Worm (Caenorhabditis elegans) whole organism, L2 larva: Measurements from ENCODE around the gene sru-1.

ENCODE experiments used
- C34F6.9 ChIP-seq: fragments of 150-350 bp; optimal IDR thresholded peaks from 2 replicates; lab custom pipeline; 2014; ENCODE audit warnings: missing biosample characterization, missing genetic modification characterization
- F13H6.1 ChIP-seq: sonication (generic microtip); optimal IDR thresholded peaks from 2 replicates; lab custom pipeline; 2016; ENCODE audit warnings: missing genetic modification characterization, missing compliant biosample characterization
- Y55F3AM.14 ChIP-seq: fragments of 200-800 bp; sonication (Bioruptor generic); optimal IDR thresholded peaks from 2 replicates; lab custom pipeline; 2018; ENCODE audit warnings: mild to moderate bottlenecking, missing genetic modification characterization, missing compliant biosample characterization
- blmp-1 ChIP-seq: sonication (generic microtip); optimal IDR thresholded peaks from 2 replicates; lab custom pipeline; 2017; ENCODE audit warnings: missing genetic modification characterization, mild to moderate bottlenecking, missing compliant biosample characterization, antibody characterized with exemption, moderate library complexity; ENCODE audit not compliant: insufficient read depth
- ceh-82 ChIP-seq: fragments of 150-350 bp; optimal IDR thresholded peaks from 2 replicates; lab custom pipeline; 2014; ENCODE audit warnings: missing biosample characterization, missing genetic modification characterization
- crh-2 ChIP-seq: sonication (generic microtip); optimal IDR thresholded peaks from 2 replicates; lab custom pipeline; 2017; ENCODE audit warnings: missing biosample characterization, missing genetic modification characterization
- egl-27 ChIP-seq: sonication (generic microtip); optimal IDR thresholded peaks from 3 replicates; lab custom pipeline; 2017; ENCODE audit warnings: missing biosample characterization, missing genetic modification reagents, missing genetic modification characterization
- fos-1 ChIP-seq: fragments of 150-350 bp; optimal IDR thresholded peaks from 2 replicates; lab custom pipeline; 2014; ENCODE audit warnings: missing biosample characterization, missing genetic modification characterization
- lin-11 ChIP-seq: fragments of 150-350 bp; sonication (generic microtip); optimal IDR thresholded peaks from 2 replicates; lab custom pipeline; 2014; ENCODE audit warnings: missing biosample characterization, missing genetic modification characterization, inconsistent platforms, mixed read lengths
- lin-39 ChIP-seq: fragments of 150-350 bp; optimal IDR thresholded peaks from 2 replicates; lab custom pipeline; 2014; ENCODE audit warnings: missing biosample characterization, missing genetic modification reagents, missing genetic modification characterization
- lsy-2 ChIP-seq, 2 experiments: fragments of 150-350 bp in 1 of 2; sonication (generic microtip) in 1 of 2; optimal IDR thresholded peaks; 2 replicates each; lab custom pipeline; 2014 to 2017; ENCODE audit warnings: missing biosample characterization in 2 of 2, missing genetic modification characterization in 2 of 2
- mbf-1 ChIP-seq: sonication (generic microtip); optimal IDR thresholded peaks from 2 replicates; lab custom pipeline; 2017; ENCODE audit warnings: missing biosample characterization, missing genetic modification characterization
- nhr-10 ChIP-seq: sonication (generic microtip); optimal IDR thresholded peaks from 2 replicates; lab custom pipeline; 2017; ENCODE audit warnings: missing biosample characterization, missing genetic modification characterization
- nhr-11 ChIP-seq: fragments of 150-350 bp; optimal IDR thresholded peaks from 2 replicates; lab custom pipeline; 2014; ENCODE audit warnings: missing biosample characterization, missing genetic modification characterization
- nhr-129 ChIP-seq: fragments of 150-350 bp; optimal IDR thresholded peaks from 2 replicates; lab custom pipeline; 2014; ENCODE audit warnings: missing biosample characterization, missing genetic modification characterization
- nhr-21 ChIP-seq: fragments of 150-350 bp; optimal IDR thresholded peaks from 2 replicates; lab custom pipeline; 2014; ENCODE audit warnings: missing biosample characterization, missing genetic modification characterization
- nhr-25 ChIP-seq: fragments of 150-350 bp; sonication (generic microtip); optimal IDR thresholded peaks from 3 replicates; lab custom pipeline; 2014; ENCODE audit warnings: missing biosample characterization, missing genetic modification characterization
- nhr-6 ChIP-seq: fragments of 150-350 bp; optimal IDR thresholded peaks from 2 replicates; lab custom pipeline; 2014; ENCODE audit warnings: missing biosample characterization, missing genetic modification characterization
- peb-1 ChIP-seq: fragments of 150-350 bp; optimal IDR thresholded peaks from 2 replicates; lab custom pipeline; 2014; ENCODE audit warnings: missing biosample characterization, missing genetic modification characterization
- skn-1 ChIP-seq: sonication (generic microtip); optimal IDR thresholded peaks from 2 replicates; lab custom pipeline; 2017; ENCODE audit warnings: missing biosample characterization, missing genetic modification characterization
- sma-3 ChIP-seq: sonication (generic microtip); optimal IDR thresholded peaks from 2 replicates; lab custom pipeline; 2016; ENCODE audit warnings: missing genetic modification reagents, missing genetic modification characterization, missing compliant biosample characterization
- sma-9 ChIP-seq, 2 experiments: fragments of 150-350 bp in 1 of 2; sonication (generic microtip) in 1 of 2; optimal IDR thresholded peaks; 2 replicates each; lab custom pipeline; 2014 to 2016; ENCODE audit warnings: missing genetic modification characterization in 2 of 2, mild to moderate bottlenecking in 1 of 2, missing biosample characterization in 1 of 2, missing compliant biosample characterization in 1 of 2, missing genetic modification reagents in 1 of 2, moderate library complexity in 1 of 2
- zag-1 ChIP-seq: fragments of 150-350 bp; optimal IDR thresholded peaks from 2 replicates; lab custom pipeline; 2014; ENCODE audit warnings: missing biosample characterization, missing genetic modification characterization

The sru-1 gene

DNA sequence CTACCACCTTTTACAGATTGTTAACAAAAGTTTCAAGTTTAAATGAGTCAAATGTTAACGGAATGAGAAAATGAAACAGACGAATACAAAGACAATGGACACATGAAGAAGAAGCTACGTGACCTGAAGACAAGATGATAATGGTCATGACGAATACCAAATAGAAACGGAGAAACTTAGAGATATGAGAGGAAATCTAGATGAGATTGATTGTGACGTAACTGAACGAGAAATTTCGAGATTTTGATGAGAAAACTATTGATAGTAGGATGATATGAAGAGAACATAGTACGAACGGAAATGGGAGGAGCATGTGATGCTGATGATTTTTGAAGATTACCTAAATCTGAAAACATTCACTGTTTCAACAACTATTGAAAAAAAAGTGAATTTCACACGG lies 46.7 kb downstream of the sru-1 start:
- TF ChIP-seq fos-1 (tag; lab: Kevin White, UChicago) (peak; percentile 36), lsy-2 (tag; optimal IDR thresholded peaks at IDR 0.05; lab: Kevin White, UChicago) (no peak), nhr-25 (tag; lab: Kevin White, UChicago) (peak; percentile 69), blmp-1 (tag; lab: Kevin White, UChicago) (peak; percentile 82), sma-9 (GFP tag; optimal IDR thresholded peaks at IDR 0.05; lab: Kevin White, UChicago) (peak; percentile 72), sma-9 (tag; optimal IDR thresholded peaks at IDR 0.05; lab: Kevin White, UChicago) (no peak), nhr-10 (tag; lab: Kevin White, UChicago) (no peak), nhr-11 (tag; lab: Kevin White, UChicago) (no peak), nhr-129 (peak; percentile 28), nhr-6 (no peak), skn-1 (tag; lab: Kevin White, UChicago) (no peak), nhr-21 (tag; lab: Kevin White, UChicago) (peak; percentile 70), lin-11 (no peak), C34F6.9 (tag; lab: Kevin White, UChicago) (no peak), crh-2 (tag; lab: Kevin White, UChicago) (peak; percentile 33), egl-27 (no peak), mbf-1 (tag; lab: Kevin White, UChicago) (no peak), lin-39 (no peak), peb-1 (no peak), zag-1 (tag; lab: Kevin White, UChicago) (no peak), Y55F3AM.14 (no peak), sma-3 (GFP tag; lab: Kevin White, UChicago) (peak; percentile 76)

DNA sequence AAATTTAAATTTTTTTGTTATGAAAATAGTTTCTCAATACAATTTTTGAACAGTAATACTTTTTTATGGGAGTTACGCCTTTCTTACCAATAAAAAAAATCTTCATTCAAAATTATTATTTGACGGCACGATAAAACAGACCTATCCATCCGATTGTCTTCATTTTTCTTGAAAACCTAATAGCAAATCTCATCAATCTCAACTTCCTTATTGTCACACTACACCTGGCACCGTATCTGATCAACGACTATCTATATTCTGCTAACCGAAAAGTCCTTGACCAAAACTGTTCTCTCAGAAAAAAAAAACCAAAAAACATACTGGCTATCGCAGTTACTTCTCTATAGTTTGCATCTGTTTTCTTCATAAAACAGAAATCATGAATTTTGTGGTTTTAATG lies 47.7 kb downstream of the sru-1 start:
- peak; percentile 24 for TF ChIP-seq sma-9 (GFP tag; optimal IDR thresholded peaks at IDR 0.05; lab: Kevin White, UChicago)
- TF ChIP-seq sma-9 (tag; optimal IDR thresholded peaks at IDR 0.05; lab: Kevin White, UChicago): no peak
- TF ChIP-seq nhr-11 (tag; lab: Kevin White, UChicago): no peak
- TF ChIP-seq nhr-129: no peak
- TF ChIP-seq, all 48 proteins: peak for 1

DNA sequence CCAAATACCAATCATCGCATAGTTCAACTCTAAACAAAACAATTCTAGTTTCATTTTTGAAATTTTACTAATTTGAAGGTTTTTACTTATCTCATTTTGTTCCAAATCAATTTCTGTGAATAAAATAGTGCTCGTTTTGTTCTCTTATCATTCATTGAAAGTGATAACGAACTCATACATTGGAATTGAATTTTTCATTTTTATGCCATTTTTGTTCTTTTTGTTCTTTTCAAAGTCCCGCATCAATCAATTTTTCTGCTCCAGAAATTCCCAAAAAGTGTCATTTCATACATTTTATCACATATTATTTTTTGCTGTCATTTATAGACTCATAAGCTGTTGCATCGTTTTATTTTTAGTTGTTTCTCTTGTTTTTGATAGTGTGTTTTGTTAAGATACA lies 49.1 kb downstream of the sru-1 start:
- TF ChIP-seq ceh-82 (tag; lab: Kevin White, UChicago): no peak
- peak; percentile 20 for TF ChIP-seq fos-1 (tag; lab: Kevin White, UChicago)
- TF ChIP-seq, all 48 proteins: peak for 1

ce11 chrIV:9538214-9538613 lies 49.8 kb downstream of the sru-1 start:
- TF ChIP-seq nhr-11 (tag; lab: Kevin White, UChicago): no peak
- peak in 1 of 2 experiments; percentile 19 for TF ChIP-seq lsy-2 (tag; optimal IDR thresholded peaks at IDR 0.05; lab: Kevin White, UChicago)
- no peak for TF ChIP-seq lin-11
- TF ChIP-seq C34F6.9 (tag; lab: Kevin White, UChicago): peak; percentile 16
- TF ChIP-seq F13H6.1 (tag; lab: Kevin White, UChicago): peak; percentile 28
- TF ChIP-seq nhr-129: peak; percentile 60
